Fruit fly (Drosophila melanogaster) whole organism, embryonic: Measurements from ENCODE around the gene p24-2.
"Not testable (repeated sequence)": the region's sequence is repeated elsewhere in the genome, so short reads cannot be mapped to it uniquely, and the experiment has no call there.

Experiments
- Asciz ChIP-seq: fragments of 200-800 bp; sonication (Bioruptor generic); optimal IDR thresholded peaks from 2 replicates; lab custom pipeline; 2017; ENCODE audit warnings: missing biosample characterization, mild to moderate bottlenecking, missing genetic modification characterization, missing genetic modification reagents
- Bdp1 ChIP-seq: fragments of 200-800 bp; sonication (Bioruptor generic); optimal IDR thresholded peaks from 3 replicates; lab custom pipeline; 2016; ENCODE audit warnings: missing biosample characterization, missing genetic modification characterization
- CG10209 ChIP-seq: fragments of 200-800 bp; sonication (Bioruptor generic); optimal IDR thresholded peaks from 3 replicates; lab custom pipeline; 2017; ENCODE audit warnings: missing biosample characterization, mild to moderate bottlenecking, missing genetic modification characterization, missing genetic modification reagents
- CG12104 ChIP-seq: fragments of 200-800 bp; sonication (Bioruptor generic); optimal IDR thresholded peaks from 3 replicates; lab custom pipeline; 2016; ENCODE audit warnings: missing biosample characterization, missing genetic modification characterization
- CG12391 ChIP-seq: fragments of 200-800 bp; sonication (Bioruptor generic); optimal IDR thresholded peaks from 3 replicates; lab custom pipeline; 2018; ENCODE audit warnings: missing biosample characterization, mild to moderate bottlenecking, missing genetic modification characterization, moderate library complexity
- CG13287 ChIP-seq: fragments of 200-800 bp; sonication (Bioruptor generic); IDR thresholded peaks from 2 replicates; pipeline ENCODE4 v1.3.6; 2022; ENCODE audit warnings: missing biosample characterization, missing genetic modification characterization; ENCODE audit not compliant: partially characterized antibody
- CG15479 ChIP-seq: fragments of 200-800 bp; sonication (Bioruptor generic); optimal IDR thresholded peaks from 3 replicates; lab custom pipeline; 2019; ENCODE audit warnings: missing biosample characterization, mild to moderate bottlenecking, missing genetic modification characterization, moderate library complexity
- CG1603 ChIP-seq: fragments of 200-800 bp; sonication (Bioruptor generic); optimal IDR thresholded peaks from 2 replicates; lab custom pipeline; 2019; ENCODE audit warnings: missing biosample characterization, mild to moderate bottlenecking, missing genetic modification characterization, moderate library complexity
- CG17359 ChIP-seq: fragments of 200-800 bp; sonication (Bioruptor generic); optimal IDR thresholded peaks from 3 replicates; lab custom pipeline; 2018; ENCODE audit warnings: missing biosample characterization, mild to moderate bottlenecking, missing genetic modification characterization, moderate library complexity
- CG18262 ChIP-seq: fragments of 200-800 bp; optimal IDR thresholded peaks from 3 replicates; lab custom pipeline; 2019; ENCODE audit warnings: missing biosample characterization, mild to moderate bottlenecking, missing genetic modification characterization, moderate library complexity
- CG2712 ChIP-seq: fragments of 200-800 bp; optimal IDR thresholded peaks from 3 replicates; lab custom pipeline; 2019; ENCODE audit warnings: missing biosample characterization, mild to moderate bottlenecking, missing genetic modification characterization, moderate library complexity
- CG2889 ChIP-seq: fragments of 200-800 bp; sonication (Bioruptor generic); IDR thresholded peaks from 3 replicates; pipeline ENCODE4 v1.3.6; 2022; ENCODE audit warnings: missing biosample characterization, missing genetic modification characterization
- CG3065 ChIP-seq: fragments of 200-800 bp; sonication (Bioruptor generic); optimal IDR thresholded peaks from 2 replicates; lab custom pipeline; 2016; ENCODE audit warnings: missing biosample characterization, missing genetic modification characterization
- CG3995 ChIP-seq: fragments of 200-800 bp; sonication (Bioruptor generic); optimal IDR thresholded peaks from 3 replicates; lab custom pipeline; 2016; ENCODE audit warnings: missing biosample characterization, missing genetic modification characterization
- CG6854 ChIP-seq: fragments of 200-800 bp; sonication (Bioruptor generic); optimal IDR thresholded peaks from 3 replicates; lab custom pipeline; 2017; ENCODE audit warnings: missing biosample characterization, mild to moderate bottlenecking, missing genetic modification characterization
- CG7372 ChIP-seq: fragments of 200-800 bp; sonication (Bioruptor generic); IDR thresholded peaks from 2 replicates; pipeline ENCODE4 v1.3.6; 2022; ENCODE audit warnings: missing biosample characterization, missing genetic modification characterization
- Deaf1 ChIP-seq: fragments of 200-800 bp; optimal IDR thresholded peaks from 3 replicates; lab custom pipeline; 2019; ENCODE audit warnings: missing biosample characterization, mild to moderate bottlenecking, missing genetic modification characterization, moderate library complexity
- Dfd ChIP-seq, 2 experiments: fragments of >200 bp; optimal IDR thresholded peaks; 2 replicates each; lab custom pipeline; 2017; ENCODE audit warnings: missing biosample characterization in 2 of 2, missing genetic modification characterization in 2 of 2
- Dll ChIP-seq: fragments of 200-800 bp; sonication (Bioruptor generic); IDR thresholded peaks from 4 replicates; pipeline ENCODE4 v1.3.6; 2022; ENCODE audit warnings: missing biosample characterization, missing genetic modification characterization; ENCODE audit not compliant: partially characterized antibody
- Ets97D ChIP-seq: fragments of 200-800 bp; sonication (Bioruptor generic); optimal IDR thresholded peaks from 3 replicates; lab custom pipeline; 2016; ENCODE audit warnings: missing biosample characterization, missing genetic modification characterization
- HmgZ ChIP-seq: fragments of 200-800 bp; sonication (Bioruptor generic); optimal IDR thresholded peaks from 2 replicates; lab custom pipeline; 2018; ENCODE audit warnings: missing biosample characterization, mild to moderate bottlenecking, missing genetic modification characterization
- Hr78 ChIP-seq, 2 experiments: fragments of 200-800 bp in 1 of 2; fragments of >200 bp in 1 of 2; sonication (Bioruptor generic) in 1 of 2; optimal IDR thresholded peaks; 2 replicates each; lab custom pipeline; 2017 to 2019; ENCODE audit warnings: missing biosample characterization in 2 of 2, missing genetic modification characterization in 2 of 2, mild to moderate bottlenecking in 1 of 2, moderate library complexity in 1 of 2
- Jarid2 ChIP-seq: fragments of 200-800 bp; sonication (Bioruptor generic); optimal IDR thresholded peaks from 3 replicates; lab custom pipeline; 2017; ENCODE audit warnings: mild to moderate bottlenecking, missing biosample characterization, missing genetic modification reagents, missing genetic modification characterization
- MBD-R2 ChIP-seq: fragments of 200-800 bp; sonication (Bioruptor generic); IDR thresholded peaks from 2 replicates; pipeline ENCODE4 v1.3.6; 2022; ENCODE audit warnings: missing biosample characterization, missing genetic modification characterization
- Mad ChIP-seq: fragments of 200-800 bp; sonication (Bioruptor generic); optimal IDR thresholded peaks from 2 replicates; lab custom pipeline; 2016; ENCODE audit warnings: missing biosample characterization, missing genetic modification characterization
- Med ChIP-seq: fragments of 200-800 bp; sonication (Bioruptor generic); peaks from one replicate; lab custom pipeline; 2016; ENCODE audit warnings: missing biosample characterization, missing genetic modification characterization, mild to moderate bottlenecking, inconsistent platforms, moderate library complexity
- Nf-YA ChIP-seq: fragments of 200-800 bp; sonication (Bioruptor generic); IDR thresholded peaks from 2 replicates; pipeline ENCODE4 v1.3.6; 2022; ENCODE audit warnings: missing biosample characterization, missing genetic modification characterization
- Rfx ChIP-seq: fragments of 200-800 bp; sonication (Bioruptor generic); IDR thresholded peaks from 2 replicates; pipeline ENCODE4 v1.3.6; 2022; ENCODE audit warnings: missing biosample characterization, missing genetic modification characterization
- Six4 ChIP-seq: fragments of 200-800 bp; sonication (Bioruptor generic); optimal IDR thresholded peaks from 2 replicates; lab custom pipeline; 2016; ENCODE audit warnings: missing biosample characterization, missing genetic modification characterization
- YL-1 ChIP-seq: fragments of 200-800 bp; sonication (Bioruptor generic); optimal IDR thresholded peaks from 3 replicates; lab custom pipeline; 2017; ENCODE audit warnings: missing biosample characterization, mild to moderate bottlenecking, missing genetic modification characterization
- amos ChIP-seq: fragments of 200-800 bp; sonication (Bioruptor generic); IDR thresholded peaks from 2 replicates; pipeline ENCODE4 v1.3.6; 2022; ENCODE audit warnings: missing biosample characterization, missing genetic modification characterization; ENCODE audit not compliant: partially characterized antibody
- bbx ChIP-seq: fragments of 200-800 bp; sonication (Bioruptor generic); IDR thresholded peaks from 2 replicates; pipeline ENCODE4 v1.3.6; 2022; ENCODE audit warnings: missing biosample characterization, missing genetic modification characterization; ENCODE audit not compliant: partially characterized antibody
- btn ChIP-seq: fragments of 200-800 bp; sonication (Bioruptor generic); optimal IDR thresholded peaks from 2 replicates; lab custom pipeline; 2016; ENCODE audit warnings: missing biosample characterization, missing genetic modification characterization
- dysf ChIP-seq: fragments of 200-800 bp; sonication (Bioruptor generic); IDR thresholded peaks from 3 replicates; pipeline ENCODE4 v1.3.6; 2022; ENCODE audit warnings: missing biosample characterization, missing genetic modification characterization
- fd102C ChIP-seq: fragments of 200-800 bp; sonication (Bioruptor generic); optimal IDR thresholded peaks from 2 replicates; lab custom pipeline; 2018; ENCODE audit warnings: missing biosample characterization, mild to moderate bottlenecking, missing genetic modification characterization, moderate library complexity
- fu2 ChIP-seq: fragments of 200-800 bp; sonication (Bioruptor generic); optimal IDR thresholded peaks from 2 replicates; lab custom pipeline; 2016; ENCODE audit warnings: missing biosample characterization, missing genetic modification characterization
- gce ChIP-seq: fragments of 200-800 bp; sonication (Bioruptor generic); IDR thresholded peaks from 3 replicates; pipeline ENCODE4 v1.3.6; 2022; ENCODE audit warnings: missing biosample characterization, missing genetic modification characterization
- gfzf ChIP-seq: fragments of 200-800 bp; sonication (Bioruptor generic); optimal IDR thresholded peaks from 2 replicates; lab custom pipeline; 2016; ENCODE audit warnings: missing biosample characterization, mild to moderate bottlenecking, missing genetic modification characterization, moderate library complexity
- gsb-n ChIP-seq: fragments of 200-800 bp; sonication (Bioruptor generic); optimal IDR thresholded peaks from 3 replicates; lab custom pipeline; 2018; ENCODE audit warnings: missing biosample characterization, mild to moderate bottlenecking, missing genetic modification characterization
- her ChIP-seq: fragments of 200-800 bp; sonication (Bioruptor generic); optimal IDR thresholded peaks from 2 replicates; lab custom pipeline; 2016; ENCODE audit warnings: missing biosample characterization, missing genetic modification characterization
- knrl ChIP-seq: fragments of 200-800 bp; sonication (Bioruptor generic); IDR thresholded peaks from 3 replicates; pipeline ENCODE4 v1.3.6; 2022; ENCODE audit warnings: missing biosample characterization, missing genetic modification characterization; ENCODE audit not compliant: partially characterized antibody
- slou ChIP-seq: fragments of 200-800 bp; sonication (Bioruptor generic); optimal IDR thresholded peaks from 3 replicates; lab custom pipeline; 2016; ENCODE audit warnings: missing biosample characterization, missing genetic modification characterization
- ttk ChIP-seq: fragments of 200-800 bp; sonication (Bioruptor generic); IDR thresholded peaks from 2 replicates; pipeline ENCODE4 v2.1.2; 2022; ENCODE audit warnings: missing biosample characterization, missing genetic modification characterization
- zen ChIP-seq: fragments of 200-800 bp; sonication (Bioruptor generic); optimal IDR thresholded peaks from 3 replicates; lab custom pipeline; 2018; ENCODE audit warnings: missing biosample characterization, mild to moderate bottlenecking, missing genetic modification characterization, moderate library complexity

The p24-2 gene

DNA sequence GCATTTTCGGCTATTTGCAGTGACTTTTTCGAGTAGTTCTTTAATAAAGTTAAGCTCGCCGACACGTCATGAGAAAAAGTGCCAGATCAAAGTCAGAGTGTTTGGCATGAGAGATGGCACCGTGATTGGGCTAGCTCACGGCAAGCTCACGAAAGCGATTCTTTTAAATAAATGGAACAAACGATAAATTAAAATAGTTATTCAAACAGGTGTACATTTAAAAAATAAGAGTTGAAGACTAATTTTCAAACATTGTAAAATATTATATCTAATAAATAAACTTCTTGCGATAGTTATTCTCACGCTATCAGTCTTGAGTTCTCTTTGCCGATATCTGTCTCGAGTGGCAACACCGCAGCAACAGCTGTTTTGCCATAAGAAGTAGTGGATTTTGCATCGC lies 7.2 kb downstream of the p24-2 start, which contains the start of the genes eca and CG18542:
Gene eca (minus strand): TSS at position 101 of the 400 bp plus-strand sequence.
Gene CG18542 (plus strand): TSS at position 385 of the 400 bp plus-strand sequence.
- TF ChIP-seq CG18262; her; CG6854 (GFP tag; lab: Kevin White, UChicago): not testable (repeated sequence)

DNA sequence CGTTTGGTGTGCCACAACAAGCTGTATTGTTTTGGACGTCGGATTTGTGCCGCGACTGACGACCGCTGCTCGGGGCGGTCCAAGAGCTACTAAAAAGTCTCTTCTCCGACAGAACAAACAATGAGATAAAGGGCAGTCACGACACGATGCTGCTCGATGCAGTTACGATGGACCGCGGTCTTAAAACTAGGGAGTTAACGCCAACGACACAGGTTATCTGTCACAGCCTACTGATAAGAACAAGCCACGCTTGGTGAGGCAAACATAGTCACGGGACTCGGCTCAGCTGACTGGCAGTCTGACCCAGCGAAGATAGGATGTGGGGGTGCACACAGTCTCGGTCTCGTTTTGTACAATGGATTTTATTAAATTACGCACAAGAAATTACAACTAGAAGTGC lies 8.5 kb downstream of the p24-2 start, which contains the start of gene CG9444:
Gene CG9444 (minus strand): TSS at position 140 of the 400 bp plus-strand sequence.
- TF ChIP-seq Hr78 (GFP tag; optimal IDR thresholded peaks at IDR 0.05; lab: Kevin White, UChicago) (peak in 1 of 2 experiments; percentile 50), CG15479 (GFP tag; lab: Kevin White, UChicago) (peak; percentile 66), CG2712 (tag; lab: Kevin White, UChicago) (no peak), Deaf1 (peak; percentile 42), Dll (GFP tag; lab: Robert Waterston, UW) (no peak), Nf-YA (GFP tag; lab: Robert Waterston, UW) (no peak), fu2 (no peak)
- TF ChIP-seq, all 482 proteins: peak for 3

DNA sequence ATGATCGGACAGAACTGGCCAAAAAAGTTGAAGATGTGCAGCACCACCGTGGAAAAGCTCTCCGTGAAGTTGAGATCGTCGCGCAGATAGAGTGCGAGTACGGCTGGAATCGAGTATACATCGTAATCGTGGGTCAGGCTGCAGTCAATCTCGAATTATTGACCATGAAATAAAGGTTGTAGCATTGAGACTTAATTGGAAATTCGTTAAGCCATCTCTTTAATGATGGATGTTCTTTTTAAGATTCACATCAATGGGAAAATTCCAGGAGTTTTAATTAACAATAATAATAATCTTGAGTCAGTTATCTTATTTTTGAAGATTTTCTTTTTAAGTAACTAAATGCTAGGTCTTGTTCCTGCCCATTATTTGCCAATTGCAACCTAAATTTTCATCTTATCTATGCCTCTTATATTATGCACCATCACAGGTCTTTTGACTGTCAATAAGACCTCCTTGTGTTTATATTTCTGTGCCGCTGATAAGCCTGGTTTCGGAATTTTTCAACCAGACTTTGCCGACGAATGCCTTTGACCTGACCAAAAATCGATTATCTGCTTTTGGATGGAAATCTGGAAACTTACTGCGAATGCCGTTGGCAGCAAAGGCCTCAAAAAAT lies 9.4 kb downstream of the p24-2 start:
- TF ChIP-seq gfzf (GFP tag; lab: Kevin White, UChicago) (no peak), ttk (no peak), CG15479 (GFP tag; lab: Kevin White, UChicago) (peak; percentile 56), Jarid2 (GFP tag; lab: Kevin White, UChicago) (no peak), slou (GFP tag; lab: Kevin White, UChicago) (no peak)

DNA sequence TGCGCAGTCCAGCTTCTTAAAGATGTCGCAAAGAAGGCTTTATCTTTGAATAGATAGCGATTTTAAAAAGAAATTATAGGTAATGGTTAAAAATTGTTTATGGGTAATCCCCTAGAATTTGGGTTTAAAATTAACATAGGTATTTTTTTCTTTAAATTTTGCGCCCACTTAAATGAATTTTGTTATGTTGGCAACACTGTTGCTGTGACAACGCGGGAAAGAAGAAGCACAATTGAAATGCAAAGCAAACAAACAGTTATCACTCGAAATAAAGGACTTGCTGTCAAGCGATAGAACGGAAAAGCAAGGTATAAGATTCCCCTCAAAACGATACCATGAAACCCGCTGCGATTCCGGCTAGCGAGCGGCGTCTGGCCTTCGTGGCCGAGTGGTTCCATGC lies 12.8 kb downstream of the p24-2 start, which contains the start of gene nmdyn-D7:
Gene nmdyn-D7 (plus strand): TSS at position 194 of the 400 bp plus-strand sequence.
- TF ChIP-seq CG17359, result no peak
- TF ChIP-seq Bdp1 (GFP tag; lab: Kevin White, UChicago), result no peak
- no peak for TF ChIP-seq zen (tag; lab: Kevin White, UChicago)
- peak; percentile 54 for TF ChIP-seq bbx
- TF ChIP-seq Asciz, result no peak
- TF ChIP-seq amos (GFP tag; lab: Robert Waterston, UW), result no peak
- peak; percentile 26 for TF ChIP-seq CG1603
- TF ChIP-seq gce (GFP tag; lab: Robert Waterston, UW), result no peak
- peak; percentile 57 for TF ChIP-seq CG3995 (GFP tag; lab: Kevin White, UChicago)
- no peak for TF ChIP-seq btn (GFP tag; lab: Kevin White, UChicago)
- TF ChIP-seq knrl (GFP tag; lab: Robert Waterston, UW), result 0 out of 3 replicates have a peak, but pooled peaks have one; percentile 8
- TF ChIP-seq YL-1 (GFP tag; lab: Kevin White, UChicago), result peak; percentile 50
- TF ChIP-seq CG12391, result no peak
- TF ChIP-seq Dfd (GFP tag; optimal IDR thresholded peaks at IDR 0.05; lab: Kevin White, UChicago), result no peak
- peak; percentile 24; the same call in 1 of the 2 replicates for TF ChIP-seq CG13287 (GFP tag; lab: Robert Waterston, UW)
- TF ChIP-seq CG7372 (GFP tag; lab: Robert Waterston, UW), result no peak
- TF ChIP-seq Mad, result no peak
- peak; percentile 64 for TF ChIP-seq Med (GFP tag; lab: Kevin White, UChicago)
- no peak for TF ChIP-seq fd102C (GFP tag; lab: Kevin White, UChicago)
- TF ChIP-seq dysf (GFP tag; lab: Robert Waterston, UW), result no peak
- TF ChIP-seq Six4 (GFP tag; lab: Kevin White, UChicago), result no peak
- TF ChIP-seq Rfx (GFP tag; lab: Robert Waterston, UW), result peak; percentile 70
- TF ChIP-seq gsb-n (tag; lab: Kevin White, UChicago), result no peak
- TF ChIP-seq MBD-R2, result peak; percentile 71; the same call in 1 of the 2 replicates
- TF ChIP-seq Ets97D (GFP tag; lab: Kevin White, UChicago), result peak; percentile 9
- no peak for TF ChIP-seq CG18262
- no peak for TF ChIP-seq CG10209 (GFP tag; lab: Kevin White, UChicago)
- TF ChIP-seq HmgZ (tag; lab: Kevin White, UChicago), result peak; percentile 24
- no peak for TF ChIP-seq CG2889
- no peak for TF ChIP-seq CG12104
- no peak for TF ChIP-seq CG3065 (GFP tag; lab: Kevin White, UChicago)
